Worm (Caenorhabditis elegans) whole organism, mixed stage, embryonic: ENCODE data around the gene srv-21.

ENCODE experiments used
- M03D4.4 ChIP-seq: sonication (generic microtip); optimal IDR thresholded peaks from 2 replicates; lab custom pipeline; 2017; ENCODE audit warnings: mild to moderate bottlenecking, missing genetic modification characterization, missing compliant biosample characterization
- bed-3 ChIP-seq: fragments of 200-800 bp; sonication (Bioruptor generic); optimal IDR thresholded peaks from 3 replicates; lab custom pipeline; 2018; ENCODE audit warnings: mild to moderate bottlenecking, missing genetic modification characterization, moderate library complexity, missing compliant biosample characterization
- blmp-1 ChIP-seq: fragments of 150-350 bp; optimal IDR thresholded peaks from 2 replicates; lab custom pipeline; 2014; ENCODE audit warnings: missing biosample characterization, missing genetic modification characterization
- ceh-39 ChIP-seq: fragments of 150-350 bp; optimal IDR thresholded peaks from 2 replicates; lab custom pipeline; 2014; ENCODE audit warnings: missing biosample characterization, missing genetic modification characterization
- ceh-43 ChIP-seq: fragments of 200-800 bp; sonication (Bioruptor generic); optimal IDR thresholded peaks from 2 replicates; lab custom pipeline; 2018; ENCODE audit warnings: mild to moderate bottlenecking, missing genetic modification characterization, moderate library complexity, missing compliant biosample characterization
- ceh-83 ChIP-seq: fragments of 200-800 bp; sonication (Bioruptor generic); optimal IDR thresholded peaks from 2 replicates; lab custom pipeline; 2018; ENCODE audit warnings: mild to moderate bottlenecking, missing genetic modification characterization, missing compliant biosample characterization
- ces-1 ChIP-seq: fragments of 150-350 bp; optimal IDR thresholded peaks from 2 replicates; lab custom pipeline; 2014; ENCODE audit warnings: missing biosample characterization, missing genetic modification reagents, missing genetic modification characterization
- drap-1 ChIP-seq: fragments of 200-800 bp; sonication (Bioruptor generic); optimal IDR thresholded peaks from 3 replicates; lab custom pipeline; 2018; ENCODE audit warnings: mild to moderate bottlenecking, missing genetic modification characterization, missing compliant biosample characterization
- elt-1 ChIP-seq: sonication (generic microtip); optimal IDR thresholded peaks from 2 replicates; lab custom pipeline; 2017; ENCODE audit warnings: missing genetic modification characterization, mild to moderate bottlenecking, missing compliant biosample characterization, antibody characterized with exemption, moderate library complexity, borderline replicate concordance; ENCODE audit not compliant: insufficient read depth
- elt-3 ChIP-seq: fragments of 150-350 bp; optimal IDR thresholded peaks from 2 replicates; lab custom pipeline; 2014; ENCODE audit warnings: missing biosample characterization, missing genetic modification characterization
- flh-1 ChIP-seq: fragments of 200-800 bp; sonication (Bioruptor generic); optimal IDR thresholded peaks from 2 replicates; lab custom pipeline; 2018; ENCODE audit warnings: mild to moderate bottlenecking, missing genetic modification characterization, moderate library complexity, missing compliant biosample characterization
- ham-2 ChIP-seq: fragments of 200-800 bp; sonication (Bioruptor generic); optimal IDR thresholded peaks from 2 replicates; lab custom pipeline; 2018; ENCODE audit warnings: mild to moderate bottlenecking, missing genetic modification characterization, missing compliant biosample characterization
- hlh-1 ChIP-seq: fragments of 150-350 bp; optimal IDR thresholded peaks from 2 replicates; lab custom pipeline; 2014; ENCODE audit warnings: missing biosample characterization, missing genetic modification reagents, missing genetic modification characterization
- lin-13 ChIP-seq: fragments of 150-350 bp; optimal IDR thresholded peaks from 2 replicates; lab custom pipeline; 2014; ENCODE audit warnings: missing biosample characterization, missing genetic modification characterization
- lsy-2 ChIP-seq: fragments of 150-350 bp; optimal IDR thresholded peaks from 2 replicates; lab custom pipeline; 2014; ENCODE audit warnings: missing biosample characterization, missing genetic modification characterization
- mab-5 ChIP-seq: fragments of 150-350 bp; optimal IDR thresholded peaks from 2 replicates; lab custom pipeline; 2014; ENCODE audit warnings: missing biosample characterization, missing genetic modification characterization
- mep-1 ChIP-seq: fragments of 150-350 bp; optimal IDR thresholded peaks from 2 replicates; lab custom pipeline; 2017; ENCODE audit warnings: missing biosample characterization, missing genetic modification reagents, missing genetic modification characterization, inconsistent platforms
- mls-2 ChIP-seq: sonication (generic microtip); optimal IDR thresholded peaks from 2 replicates; lab custom pipeline; 2016; ENCODE audit warnings: mild to moderate bottlenecking, missing genetic modification characterization, moderate library complexity, missing compliant biosample characterization
- nhr-12 ChIP-seq: fragments of 150-350 bp; optimal IDR thresholded peaks from 2 replicates; lab custom pipeline; 2014; ENCODE audit warnings: missing biosample characterization, missing genetic modification characterization
- nhr-2 ChIP-seq: fragments of 150-350 bp; optimal IDR thresholded peaks from 2 replicates; lab custom pipeline; 2014; ENCODE audit warnings: missing biosample characterization, missing genetic modification characterization
- nhr-28 ChIP-seq: fragments of 150-350 bp; optimal IDR thresholded peaks from 2 replicates; lab custom pipeline; 2014; ENCODE audit warnings: missing biosample characterization, missing genetic modification characterization
- nhr-76 ChIP-seq: sonication (generic microtip); optimal IDR thresholded peaks from 2 replicates; lab custom pipeline; 2017; ENCODE audit warnings: missing biosample characterization, missing genetic modification characterization
- pha-4 ChIP-seq: fragments of 150-350 bp; optimal IDR thresholded peaks from 2 replicates; lab custom pipeline; 2018; ENCODE audit warnings: missing biosample characterization, missing genetic modification reagents, missing genetic modification characterization
- sem-2 ChIP-seq: fragments of 200-800 bp; sonication (Bioruptor generic); optimal IDR thresholded peaks from 2 replicates; lab custom pipeline; 2018; ENCODE audit warnings: mild to moderate bottlenecking, missing genetic modification characterization, missing compliant biosample characterization
- snpc-4 ChIP-seq: fragments of 150-350 bp; optimal IDR thresholded peaks from 2 replicates; lab custom pipeline; 2014; ENCODE audit warnings: missing biosample characterization, missing genetic modification characterization
- sptf-1 ChIP-seq: sonication (generic microtip); optimal IDR thresholded peaks from 2 replicates; lab custom pipeline; 2017; ENCODE audit warnings: mild to moderate bottlenecking, missing genetic modification characterization, moderate library complexity, missing compliant biosample characterization
- tbx-8 ChIP-seq: fragments of 200-800 bp; sonication (Bioruptor generic); optimal IDR thresholded peaks from 2 replicates; lab custom pipeline; 2018; ENCODE audit warnings: mild to moderate bottlenecking, missing genetic modification characterization, moderate library complexity, missing compliant biosample characterization
- unc-120 ChIP-seq: sonication (generic microtip); optimal IDR thresholded peaks from 2 replicates; lab custom pipeline; 2017; ENCODE audit warnings: missing genetic modification characterization, missing compliant biosample characterization; ENCODE audit not compliant: poor library complexity, severe bottlenecking
- unc-39 ChIP-seq: fragments of 150-350 bp; optimal IDR thresholded peaks from 2 replicates; lab custom pipeline; 2014; ENCODE audit warnings: missing biosample characterization, missing genetic modification characterization
- zip-8 ChIP-seq: fragments of 150-350 bp; optimal IDR thresholded peaks from 2 replicates; lab custom pipeline; 2014; ENCODE audit warnings: missing biosample characterization, missing genetic modification characterization
- ztf-11 ChIP-seq: fragments of 150-350 bp; optimal IDR thresholded peaks from 2 replicates; lab custom pipeline; 2014; ENCODE audit warnings: missing biosample characterization, missing genetic modification characterization

Gene srv-21

DNA sequence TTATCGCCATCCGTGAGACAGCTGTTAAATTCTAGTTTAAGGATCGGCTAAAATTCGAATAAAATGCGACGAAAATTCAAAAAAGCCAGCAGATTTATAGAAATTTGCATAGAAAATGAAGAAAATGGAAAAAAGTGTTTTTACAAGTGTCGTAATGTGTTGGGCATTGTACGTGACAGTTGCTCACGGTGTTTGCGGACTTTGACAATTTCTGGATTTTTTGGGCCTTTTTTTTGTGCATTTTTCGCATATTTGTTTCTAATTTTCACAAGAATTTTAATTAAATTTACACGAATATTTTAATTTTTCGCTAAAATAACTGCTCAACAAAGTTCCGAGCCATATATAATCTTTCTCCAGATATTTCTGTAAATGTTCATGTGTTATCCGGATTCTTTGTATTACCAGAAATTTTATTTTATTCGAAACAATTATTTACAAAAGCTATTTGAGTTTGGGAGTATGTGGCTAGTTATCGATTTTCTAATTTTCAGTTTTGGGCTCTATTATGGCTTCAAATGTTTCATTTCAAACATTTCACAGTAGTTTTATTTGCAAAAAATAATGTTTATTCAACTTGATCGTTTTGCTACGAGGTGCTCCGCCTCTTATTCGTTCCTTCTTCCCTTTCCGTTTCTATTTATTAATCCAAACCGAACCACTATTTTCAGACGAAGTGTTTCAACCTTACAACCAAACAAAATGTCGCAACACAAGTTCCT, 29.0 kb downstream of the srv-21 start, which contains the start of gene sams-3:
sams-3 (plus strand) TSS at position 672 of the 722 bp plus-strand sequence.
- peak; percentile 98 for TF ChIP-seq hlh-1 (tag; lab: Kevin White, UChicago)
- TF ChIP-seq blmp-1 = no peak
- no peak for TF ChIP-seq nhr-12 (tag; lab: Kevin White, UChicago)
- no peak for TF ChIP-seq unc-39
- TF ChIP-seq lsy-2 = peak; percentile 5
- TF ChIP-seq sptf-1 = no peak
- TF ChIP-seq ces-1 (GFP tag; lab: Kevin White, UChicago) = peak; percentile 46
- TF ChIP-seq mab-5 (tag; lab: Kevin White, UChicago) = no peak
- TF ChIP-seq pha-4 (tag; lab: Kevin White, UChicago) = no peak
- no peak for TF ChIP-seq ceh-39
- no peak for TF ChIP-seq mls-2 (tag; lab: Kevin White, UChicago)
- no peak for TF ChIP-seq nhr-76 (tag; lab: Kevin White, UChicago)
- TF ChIP-seq elt-1 (tag; lab: Kevin White, UChicago) = no peak
- no peak for TF ChIP-seq bed-3 (GFP tag; lab: Kevin White, UChicago)
- TF ChIP-seq nhr-2 (tag; lab: Kevin White, UChicago) = no peak
- TF ChIP-seq lin-13 (tag; lab: Kevin White, UChicago) = peak; percentile 26
- TF ChIP-seq snpc-4 (tag; lab: Kevin White, UChicago) = no peak
- TF ChIP-seq unc-120 (tag; lab: Kevin White, UChicago) = no peak
- TF ChIP-seq drap-1 (GFP tag; lab: Kevin White, UChicago) = no peak
- no peak for TF ChIP-seq M03D4.4 (tag; lab: Kevin White, UChicago)
- TF ChIP-seq, all 35 proteins: peak for 4

ce11 chrIV:5846269-5846668, 30.9 kb downstream of the srv-21 start, which contains the start of gene sams-4:
TSS of gene sams-4 (minus strand) at chrIV:5846369.
- TF ChIP-seq lin-13 (tag; lab: Kevin White, UChicago) = no peak

- TF ChIP-seq blmp-1 = no peak
- TF ChIP-seq tbx-8 (GFP tag; lab: Kevin White, UChicago) = no peak
- TF ChIP-seq flh-1 (GFP tag; lab: Kevin White, UChicago) = no peak
- no peak for TF ChIP-seq pha-4 (tag; lab: Kevin White, UChicago)
- no peak for TF ChIP-seq sptf-1
- TF ChIP-seq ceh-43 = no peak
- TF ChIP-seq sem-2 (GFP tag; lab: Kevin White, UChicago) = no peak
- no peak for TF ChIP-seq ces-1 (GFP tag; lab: Kevin White, UChicago)
- TF ChIP-seq lin-13 (tag; lab: Kevin White, UChicago) = no peak
- TF ChIP-seq ceh-39 = no peak
- no peak for TF ChIP-seq nhr-12 (tag; lab: Kevin White, UChicago)
- no peak for TF ChIP-seq nhr-28
- TF ChIP-seq elt-3 = no peak
- no peak for TF ChIP-seq ztf-11 (tag; lab: Kevin White, UChicago)
- no peak for TF ChIP-seq lsy-2
- no peak for TF ChIP-seq ceh-83 (GFP tag; lab: Kevin White, UChicago)
- no peak for TF ChIP-seq zip-8 (tag; lab: Kevin White, UChicago)
- no peak for TF ChIP-seq unc-39
- no peak for TF ChIP-seq mep-1 (tag; lab: Kevin White, UChicago)
- TF ChIP-seq, all 35 proteins: peak for 0
Observed at ce11 chrIV:5842905-5843304, 34.2 kb downstream of the srv-21 start.

- TF ChIP-seq mls-2 (tag; lab: Kevin White, UChicago) (no peak), hlh-1 (tag; lab: Kevin White, UChicago) (no peak), ham-2 (GFP tag; lab: Kevin White, UChicago) (no peak), nhr-2 (tag; lab: Kevin White, UChicago) (no peak), snpc-4 (tag; lab: Kevin White, UChicago) (no peak), nhr-76 (tag; lab: Kevin White, UChicago) (no peak), nhr-12 (tag; lab: Kevin White, UChicago) (no peak), zip-8 (tag; lab: Kevin White, UChicago) (no peak), drap-1 (GFP tag; lab: Kevin White, UChicago) (no peak)
- TF ChIP-seq, all 35 proteins: peak for 0
Observed at ce11 chrIV:5839178-5839577, 38.0 kb downstream of the srv-21 start, which contains the start of gene C06E7.2. TSS of gene C06E7.2 (plus strand) at chrIV:5839478.
